Worm (Caenorhabditis elegans) whole organism, L2 larva: ENCODE results near the gene F45E12.5.

ENCODE experiments used
- C34F6.9 ChIP-seq: fragments of 150-350 bp; optimal IDR thresholded peaks from 2 replicates; lab custom pipeline; 2014; ENCODE audit warnings: missing biosample characterization, missing genetic modification characterization
- F13H6.1 ChIP-seq: sonication (generic microtip); optimal IDR thresholded peaks from 2 replicates; lab custom pipeline; 2016; ENCODE audit warnings: missing genetic modification characterization, missing compliant biosample characterization
- R02D3.7 ChIP-seq: fragments of 150-350 bp; optimal IDR thresholded peaks from 2 replicates; lab custom pipeline; 2014; ENCODE audit warnings: missing biosample characterization, missing genetic modification characterization
- Y55F3AM.14 ChIP-seq: fragments of 200-800 bp; sonication (Bioruptor generic); optimal IDR thresholded peaks from 2 replicates; lab custom pipeline; 2018; ENCODE audit warnings: mild to moderate bottlenecking, missing genetic modification characterization, missing compliant biosample characterization
- ZK546.5 ChIP-seq: sonication (generic microtip); optimal IDR thresholded peaks from 2 replicates; lab custom pipeline; 2017; ENCODE audit warnings: missing biosample characterization, missing genetic modification characterization
- alr-1 ChIP-seq: fragments of 150-350 bp; optimal IDR thresholded peaks from 2 replicates; lab custom pipeline; 2014; ENCODE audit warnings: missing biosample characterization, missing genetic modification characterization
- ama-1 ChIP-seq: fragments of 150-350 bp; optimal IDR thresholded peaks from 2 replicates; lab custom pipeline; 2018; ENCODE audit warnings: inconsistent platforms
- blmp-1 ChIP-seq: sonication (generic microtip); optimal IDR thresholded peaks from 2 replicates; lab custom pipeline; 2017; ENCODE audit warnings: missing genetic modification characterization, mild to moderate bottlenecking, missing compliant biosample characterization, antibody characterized with exemption, moderate library complexity; ENCODE audit not compliant: insufficient read depth
- ceh-16 ChIP-seq: fragments of 150-350 bp; optimal IDR thresholded peaks from 2 replicates; lab custom pipeline; 2014; ENCODE audit warnings: missing biosample characterization, missing genetic modification characterization
- ceh-82 ChIP-seq: fragments of 150-350 bp; optimal IDR thresholded peaks from 2 replicates; lab custom pipeline; 2014; ENCODE audit warnings: missing biosample characterization, missing genetic modification characterization
- crh-2 ChIP-seq: sonication (generic microtip); optimal IDR thresholded peaks from 2 replicates; lab custom pipeline; 2017; ENCODE audit warnings: missing biosample characterization, missing genetic modification characterization
- dmd-4 ChIP-seq: sonication (generic microtip); optimal IDR thresholded peaks from 2 replicates; lab custom pipeline; 2017; ENCODE audit warnings: missing biosample characterization, missing genetic modification characterization
- egl-27 ChIP-seq: sonication (generic microtip); optimal IDR thresholded peaks from 3 replicates; lab custom pipeline; 2017; ENCODE audit warnings: missing biosample characterization, missing genetic modification reagents, missing genetic modification characterization
- elt-1 ChIP-seq: fragments of 150-350 bp; optimal IDR thresholded peaks from 2 replicates; lab custom pipeline; 2014; ENCODE audit warnings: missing biosample characterization, missing genetic modification characterization
- fos-1 ChIP-seq: fragments of 150-350 bp; optimal IDR thresholded peaks from 2 replicates; lab custom pipeline; 2014; ENCODE audit warnings: missing biosample characterization, missing genetic modification characterization
- gmeb-1 ChIP-seq: fragments of 150-350 bp; optimal IDR thresholded peaks from 2 replicates; lab custom pipeline; 2014; ENCODE audit warnings: missing biosample characterization, missing genetic modification characterization
- lin-11 ChIP-seq: fragments of 150-350 bp; sonication (generic microtip); optimal IDR thresholded peaks from 2 replicates; lab custom pipeline; 2014; ENCODE audit warnings: missing biosample characterization, missing genetic modification characterization, inconsistent platforms, mixed read lengths
- lin-39 ChIP-seq: fragments of 150-350 bp; optimal IDR thresholded peaks from 2 replicates; lab custom pipeline; 2014; ENCODE audit warnings: missing biosample characterization, missing genetic modification reagents, missing genetic modification characterization
- lsy-2 ChIP-seq, 2 experiments: fragments of 150-350 bp in 1 of 2; sonication (generic microtip) in 1 of 2; optimal IDR thresholded peaks; 2 replicates each; lab custom pipeline; 2014 to 2017; ENCODE audit warnings: missing biosample characterization in 2 of 2, missing genetic modification characterization in 2 of 2
- mab-5 ChIP-seq: fragments of 150-350 bp; optimal IDR thresholded peaks from 2 replicates; lab custom pipeline; 2014; ENCODE audit warnings: missing biosample characterization, missing genetic modification characterization
- mbf-1 ChIP-seq: sonication (generic microtip); optimal IDR thresholded peaks from 2 replicates; lab custom pipeline; 2017; ENCODE audit warnings: missing biosample characterization, missing genetic modification characterization
- mdl-1 ChIP-seq, 2 experiments: fragments of 150-350 bp in 1 of 2; sonication (generic microtip) in 1 of 2; optimal IDR thresholded peaks; 2 replicates each; lab custom pipeline; 2017; ENCODE audit warnings: missing biosample characterization in 2 of 2, missing genetic modification characterization in 2 of 2
- nhr-10 ChIP-seq: sonication (generic microtip); optimal IDR thresholded peaks from 2 replicates; lab custom pipeline; 2017; ENCODE audit warnings: missing biosample characterization, missing genetic modification characterization
- nhr-11 ChIP-seq: fragments of 150-350 bp; optimal IDR thresholded peaks from 2 replicates; lab custom pipeline; 2014; ENCODE audit warnings: missing biosample characterization, missing genetic modification characterization
- nhr-12 ChIP-seq: fragments of 150-350 bp; optimal IDR thresholded peaks from 2 replicates; lab custom pipeline; 2014; ENCODE audit warnings: missing biosample characterization, missing genetic modification characterization
- nhr-129 ChIP-seq: fragments of 150-350 bp; optimal IDR thresholded peaks from 2 replicates; lab custom pipeline; 2014; ENCODE audit warnings: missing biosample characterization, missing genetic modification characterization
- nhr-21 ChIP-seq: fragments of 150-350 bp; optimal IDR thresholded peaks from 2 replicates; lab custom pipeline; 2014; ENCODE audit warnings: missing biosample characterization, missing genetic modification characterization
- nhr-23 ChIP-seq: fragments of 150-350 bp; optimal IDR thresholded peaks from 2 replicates; lab custom pipeline; 2014; ENCODE audit warnings: missing biosample characterization, missing genetic modification reagents, missing genetic modification characterization
- nhr-237 ChIP-seq: fragments of 150-350 bp; optimal IDR thresholded peaks from 2 replicates; lab custom pipeline; 2014; ENCODE audit warnings: missing biosample characterization, missing genetic modification characterization
- nhr-25 ChIP-seq: fragments of 150-350 bp; sonication (generic microtip); optimal IDR thresholded peaks from 3 replicates; lab custom pipeline; 2014; ENCODE audit warnings: missing biosample characterization, missing genetic modification characterization
- nhr-6 ChIP-seq: fragments of 150-350 bp; optimal IDR thresholded peaks from 2 replicates; lab custom pipeline; 2014; ENCODE audit warnings: missing biosample characterization, missing genetic modification characterization
- peb-1 ChIP-seq: fragments of 150-350 bp; optimal IDR thresholded peaks from 2 replicates; lab custom pipeline; 2014; ENCODE audit warnings: missing biosample characterization, missing genetic modification characterization
- sem-4 ChIP-seq: fragments of 150-350 bp; optimal IDR thresholded peaks from 2 replicates; lab custom pipeline; 2014; ENCODE audit warnings: missing biosample characterization, missing genetic modification reagents, missing genetic modification characterization
- skn-1 ChIP-seq: sonication (generic microtip); optimal IDR thresholded peaks from 2 replicates; lab custom pipeline; 2017; ENCODE audit warnings: missing biosample characterization, missing genetic modification characterization
- sma-3 ChIP-seq: sonication (generic microtip); optimal IDR thresholded peaks from 2 replicates; lab custom pipeline; 2016; ENCODE audit warnings: missing genetic modification reagents, missing genetic modification characterization, missing compliant biosample characterization
- sma-9 ChIP-seq, 2 experiments: fragments of 150-350 bp in 1 of 2; sonication (generic microtip) in 1 of 2; optimal IDR thresholded peaks; 2 replicates each; lab custom pipeline; 2014 to 2016; ENCODE audit warnings: missing genetic modification characterization in 2 of 2, mild to moderate bottlenecking in 1 of 2, missing biosample characterization in 1 of 2, missing compliant biosample characterization in 1 of 2, missing genetic modification reagents in 1 of 2, moderate library complexity in 1 of 2
- snpc-4 ChIP-seq: fragments of 150-350 bp; optimal IDR thresholded peaks from 2 replicates; lab custom pipeline; 2014; ENCODE audit warnings: missing biosample characterization, missing genetic modification characterization
- unc-39 ChIP-seq: fragments of 150-350 bp; optimal IDR thresholded peaks from 2 replicates; lab custom pipeline; 2014; ENCODE audit warnings: missing biosample characterization, missing genetic modification characterization
- unc-55 ChIP-seq: fragments of 150-350 bp; sonication (generic microtip); optimal IDR thresholded peaks from 3 replicates; lab custom pipeline; 2014; ENCODE audit warnings: missing biosample characterization, missing genetic modification reagents, missing genetic modification characterization
- zag-1 ChIP-seq: fragments of 150-350 bp; optimal IDR thresholded peaks from 2 replicates; lab custom pipeline; 2014; ENCODE audit warnings: missing biosample characterization, missing genetic modification characterization
- ztf-1 ChIP-seq: fragments of 200-800 bp; sonication (Bioruptor generic); conservative IDR thresholded peaks from 2 replicates; pipeline ENCODE4 v1.3.6; 2022; ENCODE audit warnings: missing genetic modification characterization, missing compliant biosample characterization
- ztf-11 ChIP-seq: sonication (generic microtip); optimal IDR thresholded peaks from 2 replicates; lab custom pipeline; 2017; ENCODE audit warnings: missing biosample characterization, missing genetic modification characterization
- ztf-4 ChIP-seq: fragments of 150-350 bp; optimal IDR thresholded peaks from 2 replicates; lab custom pipeline; 2014; ENCODE audit warnings: missing biosample characterization, missing genetic modification characterization

The F45E12.5 gene

DNA sequence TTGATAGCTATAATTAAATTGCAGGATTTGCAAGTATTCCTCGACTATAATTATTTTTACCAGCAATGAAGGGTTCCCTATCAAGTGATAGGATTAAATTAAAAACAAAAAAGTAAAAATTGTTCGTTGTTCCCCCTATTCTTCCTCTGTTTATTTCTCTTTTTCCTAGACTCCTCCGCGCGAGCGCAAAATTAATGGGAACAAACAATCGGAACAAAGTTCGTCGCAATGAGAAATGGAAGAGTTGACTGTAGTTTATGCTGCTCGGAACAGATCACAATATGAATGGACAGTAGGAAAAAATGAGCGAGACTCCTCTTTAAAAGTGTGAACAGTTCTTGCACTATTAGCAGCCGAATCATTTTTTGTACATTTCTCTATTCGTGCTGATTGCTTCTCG lies 30.8 kb upstream of the F45E12.5 start:
- TF ChIP-seq skn-1 (tag; lab: Kevin White, UChicago) (no peak), nhr-11 (tag; lab: Kevin White, UChicago) (no peak), sma-3 (no peak), C34F6.9 (no peak)

DNA sequence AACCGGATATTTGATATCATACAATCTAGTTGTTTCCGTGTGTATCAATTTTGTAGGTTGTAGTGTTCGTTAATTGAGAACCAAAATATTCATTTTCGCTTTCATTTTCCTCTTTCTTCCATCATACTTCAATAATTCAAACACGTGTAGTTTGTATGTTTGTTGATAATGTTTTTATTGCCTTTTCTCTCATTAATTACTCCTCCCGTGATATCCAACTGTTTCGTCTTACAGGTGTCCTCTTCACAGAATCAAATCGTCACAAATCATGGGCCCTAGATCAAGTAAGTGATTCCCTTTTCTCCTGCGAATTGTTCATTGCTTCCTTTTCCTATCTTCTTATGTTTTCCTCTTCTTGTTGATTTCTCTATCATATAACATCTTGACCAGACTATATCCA lies 29.1 kb upstream of the F45E12.5 start, which contains the start of gene nhr-21:
Gene nhr-21 (plus strand): TSS at position 235 of the 400 bp plus-strand sequence.
- peak; percentile 4 for TF ChIP-seq egl-27 (tag; lab: Kevin White, UChicago)
- TF ChIP-seq nhr-11 (tag; lab: Kevin White, UChicago): no peak
- peak; percentile 49 for TF ChIP-seq ztf-4 (tag; lab: Kevin White, UChicago)
- no peak for TF ChIP-seq nhr-23
- no peak for TF ChIP-seq R02D3.7 (tag; lab: Kevin White, UChicago)
- TF ChIP-seq sem-4 (tag; lab: Kevin White, UChicago): peak; percentile 37
- TF ChIP-seq nhr-6 (tag; lab: Kevin White, UChicago): peak; percentile 70
- no peak for TF ChIP-seq ama-1 (lab: Kevin White, UChicago)
- TF ChIP-seq nhr-25: peak; percentile 34
- TF ChIP-seq ceh-82 (tag; lab: Kevin White, UChicago): no peak
- TF ChIP-seq ceh-16: no peak
- TF ChIP-seq elt-1 (tag; lab: Kevin White, UChicago): no peak
- no peak for TF ChIP-seq Y55F3AM.14 (GFP tag; lab: Kevin White, UChicago)
- TF ChIP-seq nhr-10 (tag; lab: Kevin White, UChicago): no peak
- no peak for TF ChIP-seq peb-1
- no peak for TF ChIP-seq gmeb-1 (tag; lab: Kevin White, UChicago)
- TF ChIP-seq mab-5 (tag; lab: Kevin White, UChicago): no peak
- TF ChIP-seq unc-39 (tag; lab: Kevin White, UChicago): no peak
- TF ChIP-seq blmp-1 (tag; lab: Kevin White, UChicago): peak; percentile 84
- TF ChIP-seq sma-3: peak; percentile 16
- TF ChIP-seq crh-2 (tag; lab: Kevin White, UChicago): peak; percentile 65
- no peak for TF ChIP-seq zag-1 (tag; lab: Kevin White, UChicago)
- no peak for TF ChIP-seq F13H6.1 (tag; lab: Kevin White, UChicago)
- no peak for TF ChIP-seq skn-1 (tag; lab: Kevin White, UChicago)
- no peak for TF ChIP-seq lin-11
- peak; percentile 88 for TF ChIP-seq sma-9 (GFP tag; optimal IDR thresholded peaks at IDR 0.05; lab: Kevin White, UChicago)
- no peak for TF ChIP-seq sma-9 (tag; optimal IDR thresholded peaks at IDR 0.05; lab: Kevin White, UChicago)
- no peak for TF ChIP-seq nhr-12 (tag; lab: Kevin White, UChicago)
- TF ChIP-seq C34F6.9: no peak
- peak; percentile 67 for TF ChIP-seq nhr-129 (tag; lab: Kevin White, UChicago)
- no peak for TF ChIP-seq unc-55 (GFP tag; lab: Kevin White, UChicago)
- TF ChIP-seq snpc-4: no peak
- TF ChIP-seq lsy-2 (tag; optimal IDR thresholded peaks at IDR 0.05; lab: Kevin White, UChicago): peak in 1 of 2 experiments; percentile 56
- peak in 1 of 2 experiments; percentile 16 for TF ChIP-seq mdl-1 (tag; optimal IDR thresholded peaks at IDR 0.05; lab: Kevin White, UChicago)
- no peak for TF ChIP-seq alr-1 (tag; lab: Kevin White, UChicago)
- no peak for TF ChIP-seq ztf-1 (GFP tag; lab: Robert Waterston, UW)
- no peak for TF ChIP-seq dmd-4 (tag; lab: Kevin White, UChicago)
- TF ChIP-seq ztf-11 (tag; lab: Kevin White, UChicago): no peak
- no peak for TF ChIP-seq lin-39
- no peak for TF ChIP-seq nhr-237 (tag; lab: Kevin White, UChicago)
- TF ChIP-seq mbf-1 (tag; lab: Kevin White, UChicago): no peak
- TF ChIP-seq fos-1 (tag; lab: Kevin White, UChicago): no peak
- TF ChIP-seq nhr-21 (tag; lab: Kevin White, UChicago): no peak
- TF ChIP-seq ZK546.5: no peak
